Worm (Caenorhabditis elegans) whole organism, late embryonic: Measurements from ENCODE around the gene sprr-2.
A peak's percentile ranks its signal among the peaks of the same experiment; 100 is the strongest.

Experiments
- C08G9.2 ChIP-seq: sonication (generic microtip); optimal IDR thresholded peaks from 2 replicates; lab custom pipeline; 2016; ENCODE audit warnings: mild to moderate bottlenecking, missing genetic modification characterization, moderate library complexity, missing compliant biosample characterization
- C38D4.7 ChIP-seq: fragments of 200-800 bp; sonication (Bioruptor generic); optimal IDR thresholded peaks from 2 replicates; lab custom pipeline; 2018; ENCODE audit warnings: mild to moderate bottlenecking, missing genetic modification characterization, moderate library complexity, missing compliant biosample characterization
- K02D7.2 ChIP-seq: sonication (generic microtip); optimal IDR thresholded peaks from 2 replicates; lab custom pipeline; 2017; ENCODE audit warnings: mild to moderate bottlenecking, missing genetic modification characterization, missing compliant biosample characterization
- T23F11.4 ChIP-seq: fragments of 200-800 bp; sonication (Bioruptor generic); optimal IDR thresholded peaks from 2 replicates; lab custom pipeline; 2018; ENCODE audit warnings: mild to moderate bottlenecking, missing genetic modification characterization, missing compliant biosample characterization
- Y22D7AL.16 ChIP-seq: sonication (generic microtip); optimal IDR thresholded peaks from 2 replicates; lab custom pipeline; 2016; ENCODE audit warnings: missing genetic modification characterization, missing compliant biosample characterization
- ahr-1 ChIP-seq: sonication (generic microtip); optimal IDR thresholded peaks from 2 replicates; lab custom pipeline; 2016; ENCODE audit warnings: missing genetic modification characterization, missing compliant biosample characterization
- ama-1 ChIP-seq: fragments of 150-350 bp; optimal IDR thresholded peaks from 2 replicates; lab custom pipeline; 2014
- ceh-14 ChIP-seq: sonication (generic microtip); optimal IDR thresholded peaks from 2 replicates; lab custom pipeline; 2016; ENCODE audit warnings: missing genotype, missing genetic modification characterization, missing compliant biosample characterization
- ceh-18 ChIP-seq: sonication (generic microtip); optimal IDR thresholded peaks from 2 replicates; lab custom pipeline; 2016; ENCODE audit warnings: missing genetic modification characterization, missing compliant biosample characterization
- ceh-2 ChIP-seq: sonication (generic microtip); optimal IDR thresholded peaks from 2 replicates; lab custom pipeline; 2016; ENCODE audit warnings: missing genotype, missing genetic modification characterization, missing compliant biosample characterization
- ceh-22 ChIP-seq: sonication (generic microtip); optimal IDR thresholded peaks from 2 replicates; lab custom pipeline; 2017; ENCODE audit warnings: missing biosample characterization, missing genetic modification characterization
- ceh-30 ChIP-seq: fragments of 150-350 bp; optimal IDR thresholded peaks from 2 replicates; lab custom pipeline; 2014; ENCODE audit warnings: missing biosample characterization, missing genetic modification characterization
- ceh-31 ChIP-seq: sonication (generic microtip); optimal IDR thresholded peaks from 2 replicates; lab custom pipeline; 2016; ENCODE audit warnings: missing genetic modification characterization, missing compliant biosample characterization
- ceh-48 ChIP-seq: sonication (generic microtip); optimal IDR thresholded peaks from 2 replicates; lab custom pipeline; 2016; ENCODE audit warnings: missing genetic modification characterization, inconsistent platforms, missing compliant biosample characterization
- ceh-6 ChIP-seq: fragments of 200-800 bp; sonication (Bioruptor generic); optimal IDR thresholded peaks from 2 replicates; lab custom pipeline; 2018; ENCODE audit warnings: mild to moderate bottlenecking, missing genetic modification characterization, missing compliant biosample characterization
- ceh-9 ChIP-seq: sonication (generic microtip); optimal IDR thresholded peaks from 2 replicates; lab custom pipeline; 2016; ENCODE audit warnings: mild to moderate bottlenecking, missing genetic modification characterization, inconsistent platforms, missing compliant biosample characterization
- che-1 ChIP-seq: sonication (generic microtip); optimal IDR thresholded peaks from 2 replicates; lab custom pipeline; 2016; ENCODE audit warnings: mild to moderate bottlenecking, missing genetic modification characterization, missing compliant biosample characterization
- dve-1 ChIP-seq: sonication (generic microtip); optimal IDR thresholded peaks from 2 replicates; lab custom pipeline; 2017; ENCODE audit warnings: antibody characterized with exemption, mild to moderate bottlenecking, missing genetic modification characterization, missing compliant biosample characterization
- elt-2 ChIP-seq: sonication (generic microtip); optimal IDR thresholded peaks from 2 replicates; lab custom pipeline; 2016; ENCODE audit warnings: missing genetic modification reagents, missing genetic modification characterization, missing compliant biosample characterization
- elt-4 ChIP-seq: sonication (generic microtip); optimal IDR thresholded peaks from 2 replicates; lab custom pipeline; 2016; ENCODE audit warnings: missing genetic modification characterization, missing compliant biosample characterization
- ets-4 ChIP-seq: sonication (generic microtip); optimal IDR thresholded peaks from 2 replicates; lab custom pipeline; 2016; ENCODE audit warnings: missing genetic modification characterization, missing compliant biosample characterization
- fax-1 ChIP-seq: sonication (generic microtip); optimal IDR thresholded peaks from 2 replicates; lab custom pipeline; 2016; ENCODE audit warnings: missing genotype, missing genetic modification characterization, missing compliant biosample characterization
- fkh-10 ChIP-seq: fragments of 150-350 bp; optimal IDR thresholded peaks from 2 replicates; lab custom pipeline; 2014; ENCODE audit warnings: missing biosample characterization, missing genetic modification reagents, missing genetic modification characterization
- gmeb-2 ChIP-seq: sonication (generic microtip); optimal IDR thresholded peaks from 2 replicates; lab custom pipeline; 2016; ENCODE audit warnings: missing genetic modification characterization, inconsistent platforms, missing compliant biosample characterization
- hlh-8 ChIP-seq: sonication (generic microtip); optimal IDR thresholded peaks from 2 replicates; lab custom pipeline; 2016; ENCODE audit warnings: missing genotype, missing genetic modification characterization, missing compliant biosample characterization
- lim-6 ChIP-seq: sonication (generic microtip); optimal IDR thresholded peaks from 2 replicates; lab custom pipeline; 2016; ENCODE audit warnings: missing genetic modification characterization, missing compliant biosample characterization
- lin-11 ChIP-seq: fragments of 200-800 bp; sonication (Bioruptor generic); optimal IDR thresholded peaks from 2 replicates; lab custom pipeline; 2018; ENCODE audit warnings: mild to moderate bottlenecking, missing genetic modification characterization, missing compliant biosample characterization
- madf-2 ChIP-seq: sonication (generic microtip); optimal IDR thresholded peaks from 2 replicates; lab custom pipeline; 2017; ENCODE audit warnings: missing genetic modification characterization, missing compliant biosample characterization
- mec-3 ChIP-seq: sonication (generic microtip); optimal IDR thresholded peaks from 2 replicates; lab custom pipeline; 2016; ENCODE audit warnings: borderline replicate concordance, missing genetic modification characterization, missing compliant biosample characterization
- nfya-1 ChIP-seq: sonication (generic microtip); optimal IDR thresholded peaks from 2 replicates; lab custom pipeline; 2017; ENCODE audit warnings: missing genetic modification characterization, mild to moderate bottlenecking, missing compliant biosample characterization, antibody characterized with exemption, moderate library complexity
- nhr-11 ChIP-seq: fragments of 150-350 bp; optimal IDR thresholded peaks from 2 replicates; lab custom pipeline; 2014; ENCODE audit warnings: missing biosample characterization, missing genetic modification characterization
- nhr-232 ChIP-seq: sonication (generic microtip); optimal IDR thresholded peaks from 2 replicates; lab custom pipeline; 2016; ENCODE audit warnings: missing genetic modification characterization, missing compliant biosample characterization
- npax-4 ChIP-seq: sonication (generic microtip); optimal IDR thresholded peaks from 2 replicates; lab custom pipeline; 2016; ENCODE audit warnings: missing genetic modification characterization, missing compliant biosample characterization
- odd-2 ChIP-seq: sonication (generic microtip); optimal IDR thresholded peaks from 2 replicates; lab custom pipeline; 2017; ENCODE audit warnings: antibody characterized with exemption, mild to moderate bottlenecking, missing genetic modification characterization, missing compliant biosample characterization
- pag-3 ChIP-seq: sonication (generic microtip); optimal IDR thresholded peaks from 2 replicates; lab custom pipeline; 2016; ENCODE audit warnings: missing compliant biosample characterization, missing genetic modification characterization, borderline replicate concordance
- pax-1 ChIP-seq: fragments of 150-350 bp; optimal IDR thresholded peaks from 2 replicates; lab custom pipeline; 2014; ENCODE audit warnings: missing biosample characterization, missing genetic modification characterization
- pha-2 ChIP-seq: sonication (generic microtip); optimal IDR thresholded peaks from 2 replicates; lab custom pipeline; 2017; ENCODE audit warnings: mild to moderate bottlenecking, missing genetic modification characterization, missing compliant biosample characterization
- pha-4 ChIP-seq: fragments of 150-350 bp; optimal IDR thresholded peaks from 2 replicates; lab custom pipeline; 2018; ENCODE audit warnings: missing biosample characterization, missing genetic modification reagents, missing genetic modification characterization
- pqm-1 ChIP-seq: sonication (generic microtip); optimal IDR thresholded peaks from 2 replicates; lab custom pipeline; 2016; ENCODE audit warnings: missing genetic modification characterization, missing compliant biosample characterization
- pros-1 ChIP-seq: fragments of 150-350 bp; optimal IDR thresholded peaks from 2 replicates; lab custom pipeline; 2014; ENCODE audit warnings: missing biosample characterization, missing genetic modification reagents, missing genetic modification characterization
- ref-2 ChIP-seq: sonication (generic microtip); optimal IDR thresholded peaks from 2 replicates; lab custom pipeline; 2016; ENCODE audit warnings: missing genetic modification characterization, missing compliant biosample characterization
- rnt-1 ChIP-seq: sonication (generic microtip); optimal IDR thresholded peaks from 2 replicates; lab custom pipeline; 2016; ENCODE audit warnings: missing genetic modification characterization, missing compliant biosample characterization
- sdc-2 ChIP-seq: sonication (generic microtip); optimal IDR thresholded peaks from 2 replicates; lab custom pipeline; 2016; ENCODE audit warnings: missing genotype, missing genetic modification characterization, missing compliant biosample characterization
- sox-2 ChIP-seq: fragments of 200-800 bp; sonication (Bioruptor generic); IDR thresholded peaks from 2 replicates; pipeline ENCODE4 v1.3.6; 2022; ENCODE audit warnings: missing genetic modification reagents, missing genetic modification characterization, missing compliant biosample characterization
- sox-4 ChIP-seq: sonication (generic microtip); optimal IDR thresholded peaks from 2 replicates; lab custom pipeline; 2017; ENCODE audit warnings: mild to moderate bottlenecking, missing genetic modification characterization, inconsistent platforms, missing compliant biosample characterization
- tbx-2 ChIP-seq: sonication (generic microtip); optimal IDR thresholded peaks from 2 replicates; lab custom pipeline; 2016; ENCODE audit warnings: missing genetic modification characterization, missing compliant biosample characterization
- tbx-7 ChIP-seq: sonication (generic microtip); optimal IDR thresholded peaks from 2 replicates; lab custom pipeline; 2016; ENCODE audit warnings: missing genotype, missing genetic modification characterization, missing compliant biosample characterization
- ttx-3 ChIP-seq: sonication (generic microtip); optimal IDR thresholded peaks from 2 replicates; lab custom pipeline; 2016; ENCODE audit warnings: missing genetic modification reagents, missing genetic modification characterization, missing compliant biosample characterization
- unc-42 ChIP-seq: sonication (generic microtip); optimal IDR thresholded peaks from 2 replicates; lab custom pipeline; 2016; ENCODE audit warnings: missing genotype, missing genetic modification characterization, missing compliant biosample characterization
- zip-5 ChIP-seq: sonication (generic microtip); optimal IDR thresholded peaks from 2 replicates; lab custom pipeline; 2016; ENCODE audit warnings: missing genetic modification characterization, missing compliant biosample characterization

Gene sprr-2

DNA sequence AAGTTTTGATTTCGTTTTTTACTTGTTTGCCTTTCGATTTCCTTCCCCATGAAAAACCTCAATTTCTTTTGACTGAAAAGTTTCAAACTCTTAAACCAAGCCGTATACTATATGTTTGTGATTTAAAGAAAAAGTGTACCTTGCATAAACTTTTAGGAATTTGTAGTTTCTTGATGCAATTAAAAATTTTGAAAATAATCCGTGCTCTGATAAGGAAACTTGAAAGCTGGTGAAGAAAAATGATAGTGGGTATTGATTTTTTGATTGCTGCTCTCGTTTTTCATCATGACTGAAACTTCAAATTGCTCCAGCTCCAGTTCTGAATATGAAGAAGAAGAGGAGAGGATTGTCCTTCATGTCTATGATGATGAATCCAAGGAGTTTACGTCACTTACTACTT lies 55.8 kb downstream of the sprr-2 start, which contains the start of gene acd-3:
TSS of gene acd-3 (plus strand) at position 222 of the 400 bp plus-strand sequence.
- TF ChIP-seq pha-4, result no peak
- no peak for TF ChIP-seq odd-2
- TF ChIP-seq elt-2, result no peak
- no peak for TF ChIP-seq nfya-1
- no peak for TF ChIP-seq tbx-7 (tag; lab: Kevin White, UChicago)
- no peak for TF ChIP-seq pax-1
- no peak for TF ChIP-seq che-1 (tag; lab: Kevin White, UChicago)
- TF ChIP-seq zip-5 (tag; lab: Kevin White, UChicago), result no peak
- TF ChIP-seq, all 69 proteins: peak for 0

DNA sequence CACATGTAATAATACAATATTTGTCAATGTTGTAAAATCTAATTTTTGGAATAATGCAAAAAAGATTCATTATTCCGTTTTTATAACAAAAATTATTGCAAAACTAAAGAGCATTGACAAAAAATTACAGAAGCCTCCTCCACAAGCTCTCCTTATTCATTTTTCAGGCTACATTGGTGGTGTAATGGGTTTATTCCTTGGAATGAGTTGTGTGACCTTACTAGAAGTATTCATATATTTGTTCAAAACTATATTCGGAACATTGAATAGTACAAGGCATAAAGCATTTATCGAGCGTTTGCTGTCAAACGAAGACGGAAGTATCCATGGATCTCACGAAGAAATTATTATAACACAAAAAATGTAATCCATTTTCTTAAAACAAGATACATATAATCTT lies 58.7 kb downstream of the sprr-2 start:
- TF ChIP-seq ttx-3 (tag; lab: Kevin White, UChicago) (no peak), tbx-2 (tag; lab: Kevin White, UChicago) (no peak), lim-6 (tag; lab: Kevin White, UChicago) (no peak), ceh-31 (tag; lab: Kevin White, UChicago) (no peak), tbx-7 (tag; lab: Kevin White, UChicago) (no peak)

DNA sequence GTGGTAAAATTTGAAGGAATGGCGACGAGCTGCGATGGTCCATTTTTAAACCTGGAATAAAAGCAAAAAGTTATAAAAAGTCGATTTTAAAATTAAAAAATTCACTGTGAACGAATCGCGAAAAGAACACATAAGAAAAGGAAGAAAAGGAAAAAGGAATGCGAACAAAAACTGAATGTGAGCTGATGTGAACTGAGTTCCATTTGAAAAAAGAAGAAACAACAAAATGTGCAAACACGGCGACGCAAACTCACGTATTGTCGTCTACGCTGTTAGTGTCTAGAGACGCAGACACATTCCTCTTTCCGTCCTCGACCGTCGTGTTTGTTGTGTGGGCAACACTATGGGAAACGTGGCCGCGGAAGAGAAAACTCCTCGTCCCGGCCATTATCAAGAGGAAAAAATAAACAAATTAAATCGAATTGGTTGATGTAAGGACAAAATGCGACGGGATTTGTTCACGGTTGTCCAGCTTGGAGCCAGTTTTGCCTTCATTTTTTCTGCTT lies 60.5 kb downstream of the sprr-2 start, which contains the start of the genes C27C12.1 and C27C12.4:
TSS of gene C27C12.1 (minus strand) at position 51 of the 506 bp plus-strand sequence.
TSS of gene C27C12.4 (plus strand) at position 375 of the 506 bp plus-strand sequence.
- TF ChIP-seq sdc-2 (tag; lab: Kevin White, UChicago) (peak; percentile 76), dve-1 (peak; percentile 43), npax-4 (tag; lab: Kevin White, UChicago) (no peak), ceh-18 (peak; percentile 50), pha-4 (no peak), Y22D7AL.16 (tag; lab: Kevin White, UChicago) (no peak), ceh-22 (tag; lab: Kevin White, UChicago) (no peak), fkh-10 (GFP tag; lab: Kevin White, UChicago) (no peak), ets-4 (tag; lab: Kevin White, UChicago) (peak; percentile 81), elt-2 (peak; percentile 53), lin-11 (tag; lab: Kevin White, UChicago) (no peak), mec-3 (tag; lab: Kevin White, UChicago) (no peak), ama-1 (lab: Kevin White, UChicago) (no peak), sox-4 (no peak), unc-42 (tag; lab: Kevin White, UChicago) (peak; percentile 90), T23F11.4 (GFP tag; lab: Kevin White, UChicago) (no peak), pha-2 (no peak), ceh-9 (tag; lab: Kevin White, UChicago) (no peak), ceh-30 (tag; lab: Kevin White, UChicago) (peak; percentile 33), hlh-8 (tag; lab: Kevin White, UChicago) (peak; percentile 40), elt-4 (tag; lab: Kevin White, UChicago) (no peak), C08G9.2 (peak; percentile 75), pqm-1 (tag; lab: Kevin White, UChicago) (no peak), ceh-14 (tag; lab: Kevin White, UChicago) (peak; percentile 42), C38D4.7 (GFP tag; lab: Kevin White, UChicago) (no peak), K02D7.2 (tag; lab: Kevin White, UChicago) (no peak), nhr-11 (tag; lab: Kevin White, UChicago) (no peak), pros-1 (peak; percentile 64), rnt-1 (tag; lab: Kevin White, UChicago) (peak; percentile 56), nfya-1 (peak; percentile 66), ahr-1 (peak; percentile 39), ceh-2 (peak; percentile 85), pag-3 (tag; lab: Kevin White, UChicago) (no peak), madf-2 (tag; lab: Kevin White, UChicago) (no peak), nhr-232 (tag; lab: Kevin White, UChicago) (no peak), fax-1 (tag; lab: Kevin White, UChicago) (peak; percentile 38), ceh-6 (no peak), gmeb-2 (tag; lab: Kevin White, UChicago) (no peak), che-1 (tag; lab: Kevin White, UChicago) (no peak), zip-5 (tag; lab: Kevin White, UChicago) (peak; percentile 39), sox-2 (GFP tag; lab: Robert Waterston, UW) (no peak), ceh-48 (tag; lab: Kevin White, UChicago) (no peak), ref-2 (tag; lab: Kevin White, UChicago) (peak; percentile 82), odd-2 (no peak)
